Fruit fly (Drosophila melanogaster): Measurements from ENCODE around the gene CG3552.

CG3552 gene

DNA sequence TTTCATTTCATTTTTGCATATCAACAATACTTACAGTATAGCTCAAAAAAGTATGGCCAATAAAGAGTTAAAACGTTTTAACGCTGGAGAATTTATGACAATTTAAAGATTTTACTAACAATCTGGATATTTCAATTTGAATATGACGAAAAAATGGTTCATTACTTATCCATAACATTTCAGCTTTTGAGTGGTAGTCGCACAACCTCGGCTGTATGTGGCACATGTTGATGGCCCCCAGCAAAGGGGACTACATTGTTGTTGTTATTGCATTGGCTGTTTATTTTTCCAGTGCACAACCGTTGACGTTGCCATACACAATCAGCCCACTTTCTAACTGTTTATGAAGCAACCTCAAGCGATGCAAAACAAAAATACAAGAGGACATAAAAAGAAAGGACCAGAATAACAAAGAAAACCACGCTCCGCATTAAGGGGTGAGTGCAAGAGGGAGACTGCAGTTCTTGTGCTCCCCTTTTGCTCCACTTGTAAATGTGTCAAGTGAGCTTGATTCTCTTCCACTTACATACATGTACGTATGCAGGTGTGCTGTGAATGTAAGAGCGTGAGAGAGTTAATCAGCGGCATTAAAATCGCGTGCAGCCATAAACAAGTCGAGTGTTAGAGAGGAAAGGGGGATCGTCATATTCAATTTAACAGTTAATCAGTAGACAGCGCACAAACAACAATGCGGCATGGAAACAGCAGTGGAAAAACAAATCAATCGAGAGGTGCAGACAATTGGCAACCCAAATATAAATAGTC lies 35.9 kb upstream of the CG3552 start (continued):
- TF ChIP-seq salm (tag; optimal IDR thresholded peaks at IDR 0.05) (peak; percentile 23), CG13296 (GFP tag; optimal IDR thresholded peaks at IDR 0.05) (peak; percentile 26), CG3281 (GFP tag; optimal IDR thresholded peaks at IDR 0.05) (peak; percentile 25), CG8388 (GFP tag; optimal IDR thresholded peaks at IDR 0.05) (peak; percentile 56), CG18262 (tag; optimal IDR thresholded peaks at IDR 0.05) (peak; percentile 56), btn (GFP tag; optimal IDR thresholded peaks at IDR 0.05) (no peak), CG2875 (GFP tag; optimal IDR thresholded peaks at IDR 0.05) (peak; percentile 45), unpg (GFP tag; optimal IDR thresholded peaks at IDR 0.05) (peak; percentile 62), Sry-δ (GFP tag; optimal IDR thresholded peaks at IDR 0.05) (no peak), CG7556 (GFP tag; optimal IDR thresholded peaks at IDR 0.05) (peak; percentile 62), dmrt99B (tag; optimal IDR thresholded peaks at IDR 0.05) (peak; percentile 75), CG17328 (GFP tag; IDR thresholded peaks at IDR 0.05) (peak; percentile 69), Camta (GFP tag; optimal IDR thresholded peaks at IDR 0.05) (peak; percentile 20), fd3F (GFP tag; optimal IDR thresholded peaks at IDR 0.05) (peak; percentile 21), lmd (GFP tag; IDR thresholded peaks at IDR 0.05) (peak; percentile 41; the same call in 1 of the 2 replicates), hbn (GFP tag; IDR thresholded peaks at IDR 0.05; ENCODE audit: partially characterized antibody) (no peak), seq (GFP tag; IDR thresholded peaks at IDR 0.05) (peak; percentile 58; the same call in 1 of the 2 replicates), caup (GFP tag; optimal IDR thresholded peaks at IDR 0.05; ENCODE audit: severe bottlenecking) (peak; percentile 17), Rfx (GFP tag; IDR thresholded peaks at IDR 0.05) (peak; percentile 51; the same call in 1 of the 2 replicates), CG11696 (GFP tag; IDR thresholded peaks at IDR 0.05) (peak; percentile 85), lilli (GFP tag; optimal IDR thresholded peaks at IDR 0.05) (peak; percentile 18), CG13775 (GFP tag; optimal IDR thresholded peaks at IDR 0.05) (peak; percentile 23), CG5953 (GFP tag; IDR thresholded peaks at IDR 0.05) (0 out of 2 replicates have a peak, but pooled peaks have one; percentile 12), CG12391 (tag; optimal IDR thresholded peaks at IDR 0.05) (peak; percentile 52), Hsf (GFP tag; optimal IDR thresholded peaks at IDR 0.05) (peak; percentile 25), CG18011 (GFP tag; optimal IDR thresholded peaks at IDR 0.05) (no peak), scrt (GFP tag; optimal IDR thresholded peaks at IDR 0.05) (peak; percentile 4), zen (tag; optimal IDR thresholded peaks at IDR 0.05) (no peak), Atf6 (GFP tag; IDR thresholded peaks at IDR 0.05) (peak; percentile 69), CG10366 (GFP tag; IDR thresholded peaks at IDR 0.05) (peak; percentile 40), Hmx (GFP tag; optimal IDR thresholded peaks at IDR 0.05) (no peak), CG17361 (GFP tag; IDR thresholded peaks at IDR 0.05) (0 out of 3 replicates have a peak, but pooled peaks have one; percentile 26), CG7839 (tag; optimal IDR thresholded peaks at IDR 0.05) (peak; percentile 58)

DNA sequence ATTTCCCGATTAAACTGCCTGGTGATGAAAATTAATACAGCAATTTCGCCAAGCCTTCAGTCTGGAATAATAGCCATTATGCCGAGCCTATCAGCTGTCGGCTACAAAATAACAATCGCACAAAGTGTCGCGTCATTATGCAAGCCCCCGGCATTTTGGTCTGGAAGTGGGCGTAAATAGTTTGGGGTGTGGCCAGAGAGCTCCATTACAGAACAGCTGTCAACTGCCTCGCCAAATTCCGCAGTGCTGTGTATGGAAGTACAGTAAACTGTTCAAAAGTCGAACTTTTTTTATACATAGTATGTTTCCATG lies 35.3 kb upstream of the CG3552 start:
- TF ChIP-seq grau (tag; optimal IDR thresholded peaks at IDR 0.05) (peak; percentile 39), Xrp1 (GFP tag; IDR thresholded peaks at IDR 0.05) (no peak), her (GFP tag; optimal IDR thresholded peaks at IDR 0.05) (no peak), Pdp1 (GFP tag; optimal IDR thresholded peaks at IDR 0.05) (peak in 1 of 2 experiments; percentile 52), CG10366 (GFP tag; IDR thresholded peaks at IDR 0.05) (no peak)

DNA sequence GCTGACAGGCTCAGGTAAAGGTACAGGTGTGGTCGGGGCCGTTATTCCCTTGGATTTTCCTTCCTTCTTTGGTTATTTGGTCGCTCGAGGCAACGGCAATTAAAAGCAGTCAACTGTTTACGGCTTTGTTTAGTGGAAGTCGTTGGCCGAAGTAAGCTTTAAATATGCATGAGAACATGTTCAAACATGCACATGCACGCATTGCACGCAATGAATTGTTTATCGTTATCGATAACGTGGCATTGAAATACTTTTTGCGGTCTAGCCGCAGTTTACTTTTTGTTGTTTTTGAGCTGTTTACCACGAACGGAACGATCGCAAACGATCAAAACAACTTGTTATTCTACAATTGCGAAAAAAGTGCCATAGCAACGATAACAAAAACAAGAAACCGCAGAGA lies 34.5 kb upstream of the CG3552 start:
- TF ChIP-seq tll (GFP tag; optimal IDR thresholded peaks at IDR 0.05) (peak in 1 of 2 experiments; percentile 20), CG17359 (tag; optimal IDR thresholded peaks at IDR 0.05) (no peak), ac (GFP tag; optimal IDR thresholded peaks at IDR 0.05) (peak; percentile 77), her (GFP tag; optimal IDR thresholded peaks at IDR 0.05) (no peak), p53 (GFP tag; optimal IDR thresholded peaks at IDR 0.05) (peak; percentile 98)

All from whole organism, embryonic.